Worm (Caenorhabditis elegans) whole organism, young adult: ENCODE results near the gene twk-8.

Source experiments
- F23B12.7 ChIP-seq: sonication (generic microtip); optimal IDR thresholded peaks from 2 replicates; lab custom pipeline; 2017; ENCODE audit warnings: missing genetic modification characterization, mild to moderate bottlenecking, missing compliant biosample characterization, antibody characterized with exemption, moderate library complexity; ENCODE audit not compliant: insufficient read depth
- lin-54 ChIP-seq: fragments of 200-800 bp; sonication (Bioruptor generic); optimal IDR thresholded peaks from 2 replicates; lab custom pipeline; 2018; ENCODE audit warnings: mild to moderate bottlenecking, missing genetic modification characterization, missing compliant biosample characterization
- rcor-1 ChIP-seq: fragments of 200-800 bp; sonication (Bioruptor generic); IDR thresholded peaks from 2 replicates; pipeline ENCODE4 v1.3.6; 2022; ENCODE audit warnings: missing genetic modification reagents, missing genetic modification characterization, missing compliant biosample characterization
- rpc-1 ChIP-seq, 2 experiments: fragments of 150-350 bp in 1 of 2; sonication (generic microtip) in 1 of 2; optimal IDR thresholded peaks; 2 replicates each; lab custom pipeline; 2014 to 2018; ENCODE audit warnings: missing biosample characterization in 1 of 2, missing genetic modification characterization in 1 of 2, missing genetic modification reagents in 1 of 2, missing genotype in 1 of 2

- TF ChIP-seq lin-54 (GFP tag; lab: Kevin White, UChicago) (no peak), rpc-1 (optimal IDR thresholded peaks at IDR 0.05; lab: Kevin White, UChicago) (no peak), rpc-1 (tag; optimal IDR thresholded peaks at IDR 0.05; lab: Kevin White, UChicago) (no peak), F23B12.7 (tag; lab: Kevin White, UChicago) (no peak), rcor-1 (GFP tag; lab: Robert Waterston, UW) (no peak)
Observed at ce11 chrIV:9095553-9095952, 13.4 kb downstream of the twk-8 start, which contains the start of gene icln-1.
